Worm (Caenorhabditis elegans): Measurements from ENCODE around the gene parg-1.

parg-1 gene

ce11 chrIV:8737787-8738186 lies 8.3 kb upstream of the parg-1 start, which contains the start of gene F21D5.4:
TSS of gene F21D5.4 (plus strand) at chrIV:8738087.
- no peak for TF ChIP-seq aha-1 (tag; optimal IDR thresholded peaks at IDR 0.05)
- TF ChIP-seq nhr-71 (tag; optimal IDR thresholded peaks at IDR 0.05): no peak
- no peak for TF ChIP-seq efl-1 (optimal IDR thresholded peaks at IDR 0.05)
- TF ChIP-seq efl-1 (GFP tag; optimal IDR thresholded peaks at IDR 0.05 in 1 of 2): peak in 1 of 2 experiments; percentile 45

ce11 chrIV:8739294-8739693 lies 6.8 kb upstream of the parg-1 start, which contains the start of gene F21D5.5:
TSS of gene F21D5.5 (minus strand) at chrIV:8739394.
- TF ChIP-seq fos-1 (tag; optimal IDR thresholded peaks at IDR 0.05) (no peak), alr-1 (tag; optimal IDR thresholded peaks at IDR 0.05; ENCODE audit: borderline replicate concordance) (no peak), grh-1 (GFP tag; IDR thresholded peaks at IDR 0.05) (no peak), xbp-1 (tag; optimal IDR thresholded peaks at IDR 0.05) (no peak), ztf-4 (tag; optimal IDR thresholded peaks at IDR 0.05) (no peak), snpc-4 (tag; optimal IDR thresholded peaks at IDR 0.05) (no peak), pqm-1 (tag; optimal IDR thresholded peaks at IDR 0.05) (no peak), skn-1 (tag; optimal IDR thresholded peaks at IDR 0.05) (no peak), fkh-4 (tag; optimal IDR thresholded peaks at IDR 0.05; ENCODE audit: borderline replicate concordance) (no peak)

ce11 chrIV:8739926-8740325 lies 6.1 kb upstream of the parg-1 start, which contains the start of gene mrps-33:
TSS of gene mrps-33 (minus strand) at chrIV:8740026.
- no peak for TF ChIP-seq mef-2 (tag; optimal IDR thresholded peaks at IDR 0.05)
- no peak for TF ChIP-seq nhr-237 (tag; optimal IDR thresholded peaks at IDR 0.05)
- TF ChIP-seq nhr-28 (tag; optimal IDR thresholded peaks at IDR 0.05): no peak
- TF ChIP-seq aly-2 (tag; optimal IDR thresholded peaks at IDR 0.05): no peak
- TF ChIP-seq ama-1 (optimal IDR thresholded peaks at IDR 0.05): no peak
- no peak for TF ChIP-seq nhr-85 (tag)
- no peak for TF ChIP-seq ztf-11 (tag; optimal IDR thresholded peaks at IDR 0.05)
- TF ChIP-seq isw-1 (GFP tag; IDR thresholded peaks at IDR 0.05): no peak
- TF ChIP-seq sptf-1 (tag; optimal IDR thresholded peaks at IDR 0.05): no peak
- no peak for TF ChIP-seq mdl-1 (tag; optimal IDR thresholded peaks at IDR 0.05)
- no peak for TF ChIP-seq egl-13 (tag; optimal IDR thresholded peaks at IDR 0.05)
- no peak for TF ChIP-seq ceh-63 (GFP tag; optimal IDR thresholded peaks at IDR 0.05)
- no peak for TF ChIP-seq unc-98 (GFP tag; IDR thresholded peaks at IDR 0.05)
- no peak for TF ChIP-seq C16A3.4 (tag; optimal IDR thresholded peaks at IDR 0.05)
- TF ChIP-seq ces-1 (GFP tag; optimal IDR thresholded peaks at IDR 0.05): no peak
- TF ChIP-seq hlh-17 (GFP tag; optimal IDR thresholded peaks at IDR 0.05; ENCODE audit: borderline replicate concordance): no peak
- no peak for TF ChIP-seq grh-1 (GFP tag; IDR thresholded peaks at IDR 0.05)

- TF ChIP-seq ets-5 (GFP tag; IDR thresholded peaks at IDR 0.05) (no peak), ceh-8 (GFP tag; optimal IDR thresholded peaks at IDR 0.05) (no peak), elt-3 (tag; optimal IDR thresholded peaks at IDR 0.05) (no peak), nhr-84 (tag; optimal IDR thresholded peaks at IDR 0.05) (no peak)
These were observed 5.1 kb upstream of the parg-1 start, which contains the start of gene F21D5.6 for ce11 chrIV:8740952-8741438. TSS of gene F21D5.6 (minus strand) at chrIV:8741388.

- no peak for TF ChIP-seq pag-3 (tag; optimal IDR thresholded peaks at IDR 0.05; ENCODE audit: borderline replicate concordance, insufficient read depth)
- TF ChIP-seq fos-1 (tag; optimal IDR thresholded peaks at IDR 0.05): peak; percentile 58
- TF ChIP-seq vab-15 (tag; optimal IDR thresholded peaks at IDR 0.05): no peak
- TF ChIP-seq aha-1 (tag; optimal IDR thresholded peaks at IDR 0.05): peak; percentile 43
- peak; percentile 46 for TF ChIP-seq fkh-8 (tag; optimal IDR thresholded peaks at IDR 0.05)
- TF ChIP-seq mdl-1 (tag; optimal IDR thresholded peaks at IDR 0.05): peak in 1 of 2 experiments; percentile 79
- TF ChIP-seq ces-1 (GFP tag; optimal IDR thresholded peaks at IDR 0.05): no peak
- no peak for TF ChIP-seq nhr-76 (tag; optimal IDR thresholded peaks at IDR 0.05)
- TF ChIP-seq nhr-20 (tag; optimal IDR thresholded peaks at IDR 0.05): peak; percentile 83
- peak in 1 of 2 experiments; percentile 25 for TF ChIP-seq ztf-11 (tag; optimal IDR thresholded peaks at IDR 0.05)
- TF ChIP-seq mef-2 (tag; optimal IDR thresholded peaks at IDR 0.05): no peak
- TF ChIP-seq C34B4.2 (tag; optimal IDR thresholded peaks at IDR 0.05): no peak
- no peak for TF ChIP-seq pax-3 (tag; optimal IDR thresholded peaks at IDR 0.05)
- no peak for TF ChIP-seq fkh-4 (tag; optimal IDR thresholded peaks at IDR 0.05; ENCODE audit: borderline replicate concordance)
- peak; percentile 37 for TF ChIP-seq blmp-1 (tag; optimal IDR thresholded peaks at IDR 0.05)
- no peak for TF ChIP-seq fkh-10 (GFP tag; optimal IDR thresholded peaks at IDR 0.05)
- TF ChIP-seq elt-3 (tag; optimal IDR thresholded peaks at IDR 0.05): peak in 2 of 6 experiments; percentile 66 to 77
- TF ChIP-seq tbx-2 (tag; optimal IDR thresholded peaks at IDR 0.05): peak; percentile 83
- peak; percentile 85 to 91 for TF ChIP-seq lin-35 (GFP tag; optimal IDR thresholded peaks at IDR 0.05)
- TF ChIP-seq nhr-12 (tag; optimal IDR thresholded peaks at IDR 0.05): no peak
- no peak for TF ChIP-seq ceh-8 (GFP tag; optimal IDR thresholded peaks at IDR 0.05)
These were observed 2.3 kb upstream of the parg-1 start, which contains the start of gene F21D5.7 for ce11 chrIV:8743654-8744332. TSS of gene F21D5.7 (minus strand) at chrIV:8743704.

All from whole organism, L1 larva.